Fruit fly (Drosophila melanogaster) whole organism, adult: ENCODE measurements around the gene ND-24.

Source experiments
- CG11617 ChIP-seq: fragments of 200-800 bp; sonication (Bioruptor generic); optimal IDR thresholded peaks from 2 replicates; lab custom pipeline; 2017; ENCODE audit warnings: mild to moderate bottlenecking, missing biosample characterization, missing genetic modification reagents, missing genetic modification characterization
- CG1620 ChIP-seq: fragments of 200-800 bp; sonication (Bioruptor generic); optimal IDR thresholded peaks from 2 replicates; lab custom pipeline; 2016; ENCODE audit warnings: missing biosample characterization, missing genetic modification characterization
- CG5204 ChIP-seq: fragments of 200-800 bp; sonication (Bioruptor generic); optimal IDR thresholded peaks from 2 replicates; lab custom pipeline; 2016; ENCODE audit warnings: missing biosample characterization, missing genetic modification characterization
- CG7101 ChIP-seq: fragments of 200-800 bp; sonication (Bioruptor generic); optimal IDR thresholded peaks from 2 replicates; lab custom pipeline; 2018; ENCODE audit warnings: missing biosample characterization, mild to moderate bottlenecking, missing genetic modification characterization, moderate library complexity
- Hr96 ChIP-seq: fragments of 200-800 bp; sonication (Bioruptor generic); optimal IDR thresholded peaks from 2 replicates; lab custom pipeline; 2016; ENCODE audit warnings: missing biosample characterization, missing genetic modification characterization
- bab1 ChIP-seq: fragments of 200-800 bp; sonication (Bioruptor generic); optimal IDR thresholded peaks from 3 replicates; lab custom pipeline; 2019; ENCODE audit warnings: missing biosample characterization, mild to moderate bottlenecking, missing genetic modification characterization, moderate library complexity
- cic ChIP-seq: fragments of 200-800 bp; sonication (Bioruptor generic); optimal IDR thresholded peaks from 2 replicates; lab custom pipeline; 2017; ENCODE audit warnings: missing biosample characterization, mild to moderate bottlenecking, missing genetic modification characterization, moderate library complexity
- cnc ChIP-seq, 2 experiments: fragments of >200 bp; optimal IDR thresholded peaks; 2 replicates each; lab custom pipeline; 2017
- ovo ChIP-seq: fragments of 200-800 bp; sonication (Bioruptor generic); optimal IDR thresholded peaks from 2 replicates; lab custom pipeline; 2016; ENCODE audit warnings: missing biosample characterization, missing genetic modification characterization

DNA sequence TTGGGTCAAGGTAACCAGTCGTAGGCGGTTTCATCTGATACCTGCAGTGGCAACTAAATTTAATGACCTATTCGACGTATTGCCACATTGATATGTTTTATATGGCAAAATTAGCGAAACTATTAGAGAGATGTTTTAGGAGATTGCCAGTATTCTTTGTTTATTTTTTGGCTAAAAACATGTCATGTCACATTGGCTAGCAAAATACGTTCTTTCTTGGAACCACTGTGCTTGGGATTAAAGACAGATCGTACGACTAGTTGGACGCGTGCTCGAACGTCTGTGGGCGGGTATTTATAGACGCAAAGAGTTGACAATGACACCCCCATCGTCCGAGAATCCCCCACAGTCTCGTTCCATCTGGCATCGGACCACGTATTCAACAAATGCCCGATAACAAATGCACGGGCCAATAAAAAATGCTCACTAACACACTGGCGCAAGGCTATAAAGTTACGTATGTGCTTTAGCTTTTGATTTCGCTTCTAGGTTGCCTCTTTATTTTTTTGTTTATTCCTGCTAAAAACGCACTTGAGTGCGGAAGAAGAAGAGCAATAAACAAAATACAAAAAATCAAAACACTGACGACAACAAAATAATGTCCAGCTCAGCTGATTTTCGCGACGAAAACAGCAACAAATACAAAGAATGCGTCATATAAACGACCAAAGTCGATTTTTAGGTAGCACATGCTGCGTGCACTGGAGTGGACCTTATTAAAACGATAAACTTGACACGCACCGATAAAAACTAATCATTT lies 7.5 kb upstream of the ND-24 start:
- TF ChIP-seq ovo (GFP tag; lab: Kevin White, UChicago) (no peak), cic (GFP tag; lab: Kevin White, UChicago) (no peak), CG7101 (tag; lab: Kevin White, UChicago) (no peak), Hr96 (GFP tag; lab: Kevin White, UChicago) (no peak), bab1 (GFP tag; lab: Kevin White, UChicago) (no peak), CG5204 (GFP tag; lab: Kevin White, UChicago) (no peak), CG11617 (GFP tag; lab: Kevin White, UChicago) (no peak), cnc (optimal IDR thresholded peaks at IDR 0.05; lab: Kevin White, UChicago) (no peak), CG1620 (GFP tag; lab: Kevin White, UChicago) (no peak)
